Worm (Caenorhabditis elegans) whole organism, young adult: Measurements from ENCODE around the gene T06E6.15.
"Not testable (repeated sequence)": the region's sequence is repeated elsewhere in the genome, so short reads cannot be mapped to it uniquely, and the experiment has no call there.

Source experiments
- B0019.2 ChIP-seq: fragments of 200-800 bp; sonication (Bioruptor generic); conservative IDR thresholded peaks from 2 replicates; pipeline ENCODE4 v1.3.6; 2022; ENCODE audit warnings: missing genetic modification reagents, missing genetic modification characterization, missing compliant biosample characterization
- B0261.1 ChIP-seq: sonication (generic microtip); optimal IDR thresholded peaks from 2 replicates; lab custom pipeline; 2016; ENCODE audit warnings: mild to moderate bottlenecking, missing genetic modification characterization, moderate library complexity, missing compliant biosample characterization
- F10E7.11 ChIP-seq: sonication (generic microtip); optimal IDR thresholded peaks from 2 replicates; lab custom pipeline; 2017; ENCODE audit warnings: mild to moderate bottlenecking, missing genetic modification characterization, moderate library complexity, missing compliant biosample characterization
- F22D6.2 ChIP-seq: sonication (generic microtip); optimal IDR thresholded peaks from 2 replicates; lab custom pipeline; 2016; ENCODE audit warnings: mild to moderate bottlenecking, missing genetic modification characterization, missing compliant biosample characterization
- F52B5.7 ChIP-seq: sonication (generic microtip); optimal IDR thresholded peaks from 2 replicates; lab custom pipeline; 2016; ENCODE audit warnings: mild to moderate bottlenecking, missing genetic modification characterization, missing compliant biosample characterization
- F55B11.4 ChIP-seq: sonication (generic microtip); optimal IDR thresholded peaks from 2 replicates; lab custom pipeline; 2016; ENCODE audit warnings: missing compliant biosample characterization, missing genetic modification characterization, borderline replicate concordance; ENCODE audit not compliant: insufficient read depth
- K12H6.12 ChIP-seq: fragments of 200-800 bp; sonication (Bioruptor generic); optimal IDR thresholded peaks from 2 replicates; lab custom pipeline; 2018; ENCODE audit warnings: mild to moderate bottlenecking, missing genetic modification characterization, missing compliant biosample characterization
- Y56A3A.18 ChIP-seq: fragments of 200-800 bp; sonication (Bioruptor generic); IDR thresholded peaks from 2 replicates; pipeline ENCODE4 v1.3.6; 2022; ENCODE audit warnings: missing genetic modification reagents, missing genetic modification characterization, missing compliant biosample characterization
- Y67H2A.10 ChIP-seq: fragments of 200-800 bp; sonication (Bioruptor generic); conservative IDR thresholded peaks from 2 replicates; pipeline ENCODE4 v1.3.6; 2022; ENCODE audit warnings: missing genetic modification reagents, missing genetic modification characterization, missing compliant biosample characterization
- akir-1 ChIP-seq: fragments of 200-800 bp; sonication (Bioruptor generic); optimal IDR thresholded peaks from 2 replicates; lab custom pipeline; 2018; ENCODE audit warnings: mild to moderate bottlenecking, missing genetic modification characterization, moderate library complexity, missing compliant biosample characterization
- ama-1 ChIP-seq, 3 experiments: fragments of 150-350 bp in 1 of 3; sonication (generic microtip) in 2 of 3; optimal IDR thresholded peaks; 2 replicates each; lab custom pipeline; 2014 to 2018; ENCODE audit warnings: missing biosample characterization in 2 of 3, missing genetic modification characterization in 2 of 3, missing genetic modification reagents in 2 of 3
- bed-2 ChIP-seq: fragments of 200-800 bp; sonication (Bioruptor generic); IDR thresholded peaks from 2 replicates; pipeline ENCODE4 v1.3.6; 2022; ENCODE audit warnings: missing genetic modification reagents, missing genetic modification characterization, missing compliant biosample characterization
- cebp-1 ChIP-seq, 2 experiments: fragments of 200-800 bp in 1 of 2; sonication (Bioruptor generic) in 1 of 2; sonication (generic microtip) in 1 of 2; IDR thresholded peaks in 1 of 2; optimal IDR thresholded peaks in 1 of 2; 2 replicates each; pipeline versions ENCODE4 v1.3.6 to Lab custom; 2017 to 2022; ENCODE audit warnings: missing compliant biosample characterization in 2 of 2, missing genetic modification characterization in 2 of 2, mild to moderate bottlenecking in 1 of 2, missing genetic modification reagents in 1 of 2, moderate library complexity in 1 of 2
- chd-7 ChIP-seq: sonication (generic microtip); optimal IDR thresholded peaks from 2 replicates; lab custom pipeline; 2016; ENCODE audit warnings: mild to moderate bottlenecking, missing genetic modification characterization, moderate library complexity, missing compliant biosample characterization
- egrh-3 ChIP-seq: fragments of 200-800 bp; sonication (Bioruptor generic); IDR thresholded peaks from 2 replicates; pipeline ENCODE4 v1.3.6; 2022; ENCODE audit warnings: missing genetic modification reagents, missing genetic modification characterization, missing compliant biosample characterization
- fkh-3 ChIP-seq: sonication (generic microtip); optimal IDR thresholded peaks from 2 replicates; lab custom pipeline; 2016; ENCODE audit warnings: mild to moderate bottlenecking, missing genetic modification characterization, missing compliant biosample characterization
- hlh-26 ChIP-seq: fragments of 200-800 bp; sonication (Bioruptor generic); conservative IDR thresholded peaks from 2 replicates; pipeline ENCODE4 v1.3.6; 2022; ENCODE audit warnings: missing genetic modification reagents, missing genetic modification characterization, missing compliant biosample characterization
- hmg-1.2 ChIP-seq: fragments of 200-800 bp; sonication (Bioruptor generic); IDR thresholded peaks from 2 replicates; pipeline ENCODE4 v1.3.6; 2022; ENCODE audit warnings: missing genetic modification reagents, missing genetic modification characterization, missing compliant biosample characterization
- lin-26 ChIP-seq: fragments of 200-800 bp; sonication (Bioruptor generic); IDR thresholded peaks from 2 replicates; pipeline ENCODE4 v1.3.6; 2022; ENCODE audit warnings: missing genetic modification reagents, missing genetic modification characterization, missing compliant biosample characterization
- lin-40 ChIP-seq: sonication (generic microtip); optimal IDR thresholded peaks from 2 replicates; lab custom pipeline; 2016; ENCODE audit warnings: missing genetic modification characterization, mild to moderate bottlenecking, missing compliant biosample characterization, missing genotype, missing genetic modification reagents
- lin-54 ChIP-seq: fragments of 200-800 bp; sonication (Bioruptor generic); optimal IDR thresholded peaks from 2 replicates; lab custom pipeline; 2018; ENCODE audit warnings: mild to moderate bottlenecking, missing genetic modification characterization, missing compliant biosample characterization
- lsl-1 ChIP-seq: fragments of 200-800 bp; sonication (Bioruptor generic); optimal IDR thresholded peaks from 2 replicates; lab custom pipeline; 2018; ENCODE audit warnings: mild to moderate bottlenecking, missing genetic modification characterization, moderate library complexity, missing compliant biosample characterization
- lsy-27 ChIP-seq: sonication (generic microtip); optimal IDR thresholded peaks from 2 replicates; lab custom pipeline; 2017; ENCODE audit warnings: missing genetic modification characterization, mild to moderate bottlenecking, missing compliant biosample characterization, antibody characterized with exemption, missing genotype, borderline replicate concordance; ENCODE audit not compliant: insufficient read depth
- madf-3 ChIP-seq: fragments of 200-800 bp; sonication (Bioruptor generic); IDR thresholded peaks from 2 replicates; pipeline ENCODE4 v1.3.6; 2022; ENCODE audit warnings: missing genetic modification reagents, missing genetic modification characterization, missing compliant biosample characterization
- madf-6 ChIP-seq: fragments of 200-800 bp; sonication (Bioruptor generic); IDR thresholded peaks from 2 replicates; pipeline ENCODE4 v1.3.6; 2022; ENCODE audit warnings: missing genetic modification reagents, missing genetic modification characterization, missing compliant biosample characterization
- mcd-1 ChIP-seq: fragments of 200-800 bp; sonication (Bioruptor generic); IDR thresholded peaks from 2 replicates; pipeline ENCODE4 v1.3.6; 2022; ENCODE audit warnings: missing genetic modification reagents, missing genetic modification characterization, missing compliant biosample characterization
- mxl-1 ChIP-seq: sonication (generic microtip); optimal IDR thresholded peaks from 2 replicates; lab custom pipeline; 2016; ENCODE audit warnings: missing genetic modification characterization, missing compliant biosample characterization
- nfya-2 ChIP-seq: fragments of 200-800 bp; sonication (Bioruptor generic); IDR thresholded peaks from 2 replicates; pipeline ENCODE4 v1.3.6; 2022; ENCODE audit warnings: missing genetic modification reagents, missing genetic modification characterization, missing compliant biosample characterization
- nhr-120 ChIP-seq: fragments of 200-800 bp; sonication (Bioruptor generic); IDR thresholded peaks from 2 replicates; pipeline ENCODE4 v1.3.6; 2022; ENCODE audit warnings: missing genetic modification characterization, missing compliant biosample characterization
- nhr-80 ChIP-seq: sonication (generic microtip); optimal IDR thresholded peaks from 2 replicates; lab custom pipeline; 2016; ENCODE audit warnings: missing genetic modification characterization, missing compliant biosample characterization
- rcor-1 ChIP-seq: fragments of 200-800 bp; sonication (Bioruptor generic); IDR thresholded peaks from 2 replicates; pipeline ENCODE4 v1.3.6; 2022; ENCODE audit warnings: missing genetic modification reagents, missing genetic modification characterization, missing compliant biosample characterization
- rpc-1 ChIP-seq, 2 experiments: fragments of 150-350 bp in 1 of 2; sonication (generic microtip) in 1 of 2; optimal IDR thresholded peaks; 2 replicates each; lab custom pipeline; 2014 to 2018; ENCODE audit warnings: missing biosample characterization in 1 of 2, missing genetic modification characterization in 1 of 2, missing genetic modification reagents in 1 of 2, missing genotype in 1 of 2
- sea-2 ChIP-seq: fragments of 200-800 bp; sonication (Bioruptor generic); IDR thresholded peaks from 2 replicates; pipeline ENCODE4 v1.3.6; 2022; ENCODE audit warnings: missing genetic modification characterization, missing compliant biosample characterization
- snpc-1.1 ChIP-seq: sonication (generic microtip); optimal IDR thresholded peaks from 2 replicates; lab custom pipeline; 2017; ENCODE audit warnings: missing genetic modification characterization, mild to moderate bottlenecking, missing compliant biosample characterization, antibody characterized with exemption, moderate library complexity, missing genotype, missing genetic modification reagents; ENCODE audit not compliant: insufficient read depth
- snpc-1.3 ChIP-seq: sonication (generic microtip); optimal IDR thresholded peaks from 2 replicates; lab custom pipeline; 2017; ENCODE audit warnings: missing genetic modification characterization, mild to moderate bottlenecking, missing compliant biosample characterization, antibody characterized with exemption, moderate library complexity, missing genotype, missing genetic modification reagents; ENCODE audit not compliant: insufficient read depth
- sptf-2 ChIP-seq: fragments of 200-800 bp; sonication (Bioruptor generic); optimal IDR thresholded peaks from 2 replicates; lab custom pipeline; 2018; ENCODE audit warnings: mild to moderate bottlenecking, missing genetic modification characterization, missing compliant biosample characterization
- tbp1 ChIP-seq: fragments of 200-800 bp; sonication (Bioruptor generic); optimal IDR thresholded peaks from 2 replicates; lab custom pipeline; 2018; ENCODE audit warnings: mild to moderate bottlenecking, missing genetic modification characterization, missing compliant biosample characterization
- zfh-2 ChIP-seq: fragments of 200-800 bp; sonication (Bioruptor generic); conservative IDR thresholded peaks from 2 replicates; pipeline ENCODE4 v1.3.6; 2022; ENCODE audit warnings: missing genetic modification reagents, missing genetic modification characterization, missing compliant biosample characterization
- ztf-18 ChIP-seq: sonication (generic microtip); optimal IDR thresholded peaks from 2 replicates; lab custom pipeline; 2016; ENCODE audit warnings: missing genotype, mild to moderate bottlenecking, missing genetic modification characterization, missing compliant biosample characterization

The T06E6.15 gene

DNA sequence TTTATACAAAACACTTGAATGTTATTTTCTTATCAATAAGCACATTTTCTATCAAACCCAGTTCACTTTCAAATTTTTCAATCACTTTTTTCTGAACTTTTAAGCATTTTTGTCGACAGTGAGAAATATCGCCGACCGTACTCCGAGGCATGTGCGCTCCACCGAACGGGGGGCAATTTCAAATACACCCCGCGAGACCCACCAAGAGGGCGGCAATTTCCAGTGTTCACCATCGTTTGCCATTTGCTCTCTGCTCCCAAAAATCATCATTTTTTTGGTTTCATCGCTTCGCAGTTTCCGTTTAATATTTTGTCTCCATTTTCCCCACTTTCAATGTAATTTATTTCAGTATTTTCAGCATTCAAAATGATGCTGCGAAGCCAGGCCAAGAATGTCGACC is 4.2 kb downstream of the T06E6.15 start, which contains the start of gene cyb-3 (continued):
- peak; percentile 18 for TF ChIP-seq B0261.1 (tag; lab: Kevin White, UChicago)

ce11 chrV:15394906-15395305 is 4.7 kb downstream of the T06E6.15 start, which contains the start of gene T06E6.1:
Gene T06E6.1 (minus strand): TSS chrV:15394961.
- TF ChIP-seq lin-54 (peak; percentile 10), rcor-1 (GFP tag; lab: Robert Waterston, UW) (no peak), lin-40 (no peak), mxl-1 (no peak), bed-2 (no peak), nhr-80 (no peak), Y67H2A.10 (GFP tag; lab: Robert Waterston, UW) (no peak), akir-1 (GFP tag; lab: Kevin White, UChicago) (no peak)

DNA sequence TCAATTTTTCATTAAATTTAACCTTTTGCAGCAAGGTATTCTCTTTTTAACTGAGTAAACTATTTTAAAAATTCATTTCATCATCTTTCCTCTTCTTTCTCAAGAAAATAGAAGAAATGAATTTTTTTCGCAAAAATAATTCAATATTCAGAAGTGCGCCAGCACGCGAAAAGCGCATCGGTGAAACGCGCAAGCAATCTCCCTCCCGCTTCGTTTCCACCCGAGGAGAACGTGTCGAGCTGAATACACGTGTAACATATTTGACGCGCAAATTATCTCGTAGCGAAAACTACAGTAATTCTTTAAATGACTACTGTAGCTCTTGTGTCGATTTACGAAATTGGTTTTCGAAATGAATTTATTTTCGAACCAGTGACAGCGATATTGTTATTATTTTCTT is 7.5 kb downstream of the T06E6.15 start:
- peak; percentile 62 for TF ChIP-seq lsl-1 (GFP tag; lab: Kevin White, UChicago)
- no peak for TF ChIP-seq akir-1 (GFP tag; lab: Kevin White, UChicago)
- TF ChIP-seq ztf-18 = peak; percentile 73
- no peak for TF ChIP-seq zfh-2 (GFP tag; lab: Robert Waterston, UW)
- TF ChIP-seq mcd-1 (GFP tag; lab: Robert Waterston, UW) = peak; percentile 45; the same call in 1 of the 2 replicates
- no peak for TF ChIP-seq nfya-2 (GFP tag; lab: Robert Waterston, UW)
- no peak for TF ChIP-seq ama-1 (optimal IDR thresholded peaks at IDR 0.05; lab: Kevin White, UChicago)
- TF ChIP-seq ama-1 (GFP tag; optimal IDR thresholded peaks at IDR 0.05; lab: Kevin White, UChicago) = no peak
- TF ChIP-seq madf-6 (GFP tag; lab: Robert Waterston, UW) = peak; percentile 11; the same call in 1 of the 2 replicates
- TF ChIP-seq sptf-2 (GFP tag; lab: Kevin White, UChicago) = no peak
- no peak for TF ChIP-seq F10E7.11 (tag; lab: Kevin White, UChicago)
- no peak for TF ChIP-seq fkh-3 (tag; lab: Kevin White, UChicago)
- 0 out of 2 replicates have a peak, but pooled peaks have one; percentile 12 for TF ChIP-seq hmg-1.2 (GFP tag; lab: Robert Waterston, UW)

DNA sequence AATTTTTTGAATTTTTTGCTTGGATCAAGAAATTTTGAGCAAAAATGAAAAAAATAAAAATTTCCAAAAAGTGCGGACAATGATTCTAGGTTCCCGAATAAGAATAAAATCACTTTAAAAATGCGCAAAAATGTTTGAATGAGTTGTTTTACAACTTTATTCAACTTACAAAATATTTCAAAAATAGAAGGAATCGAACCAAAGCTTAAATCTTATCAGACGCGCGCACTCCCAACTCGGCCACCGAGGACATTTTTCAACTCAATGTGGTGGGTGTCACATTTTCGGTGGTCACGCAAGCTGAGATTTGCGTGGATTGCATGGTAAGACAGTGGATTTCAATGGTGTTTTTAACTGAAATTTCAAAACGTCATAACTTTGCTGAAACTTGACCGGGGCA is 9.0 kb downstream of the T06E6.15 start:
- not testable (repeated sequence) for TF ChIP-seq rpc-1 (optimal IDR thresholded peaks at IDR 0.05; lab: Kevin White, UChicago)
- TF ChIP-seq rpc-1 (tag; optimal IDR thresholded peaks at IDR 0.05; lab: Kevin White, UChicago) (peak; percentile 42), B0261.1 (tag; lab: Kevin White, UChicago) (peak; percentile 50), tbp1 (peak; percentile 76)

DNA sequence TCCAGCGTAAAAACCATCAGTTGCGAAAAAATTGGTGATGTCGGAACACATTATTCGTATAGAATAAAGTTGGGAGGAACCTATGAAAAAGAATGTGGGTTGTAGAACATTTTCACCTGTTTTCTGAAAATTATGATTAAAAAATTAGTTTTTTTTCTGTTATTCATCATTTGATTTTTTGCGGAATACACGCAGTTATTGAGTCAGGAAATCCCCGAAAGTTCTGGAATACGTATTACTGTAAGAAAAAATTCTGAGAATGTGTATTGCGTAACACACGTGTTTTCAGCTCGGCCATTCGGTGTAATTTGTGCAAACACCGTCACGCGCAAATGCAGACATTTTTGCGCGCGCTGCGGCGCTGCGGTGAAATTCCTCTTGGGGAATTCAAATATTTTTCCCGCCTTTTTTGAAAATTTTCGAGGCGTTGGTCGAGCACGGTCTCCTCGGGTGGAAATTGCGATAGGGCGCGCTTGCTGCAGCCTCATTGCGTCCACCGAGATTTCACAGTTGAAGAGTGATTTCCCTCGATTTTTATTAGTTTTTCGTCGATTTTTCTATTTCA is 10.7 kb downstream of the T06E6.15 start, which contains the start of gene srh-170:
srh-170 (minus strand) TSS at position 51 of the 565 bp plus-strand sequence.
- TF ChIP-seq hlh-26 (GFP tag; lab: Robert Waterston, UW) (no peak), snpc-1.3 (no peak), chd-7 (no peak), Y67H2A.10 (GFP tag; lab: Robert Waterston, UW) (no peak), madf-3 (GFP tag; lab: Robert Waterston, UW) (no peak), Y56A3A.18 (GFP tag; lab: Robert Waterston, UW) (no peak), lin-26 (GFP tag; lab: Robert Waterston, UW) (no peak), nhr-120 (GFP tag; lab: Robert Waterston, UW) (no peak), cebp-1 (GFP tag; IDR thresholded peaks at IDR 0.05; lab: Robert Waterston, UW) (no peak), cebp-1 (tag; optimal IDR thresholded peaks at IDR 0.05; lab: Kevin White, UChicago) (no peak), egrh-3 (GFP tag; lab: Robert Waterston, UW) (no peak), F22D6.2 (tag; lab: Kevin White, UChicago) (no peak), F55B11.4 (tag; lab: Kevin White, UChicago) (no peak), sea-2 (no peak), lsy-27 (tag; lab: Kevin White, UChicago) (no peak), rpc-1 (optimal IDR thresholded peaks at IDR 0.05; lab: Kevin White, UChicago) (no peak), rpc-1 (tag; optimal IDR thresholded peaks at IDR 0.05; lab: Kevin White, UChicago) (no peak), F52B5.7 (tag; lab: Kevin White, UChicago) (no peak), snpc-1.1 (no peak), K12H6.12 (no peak), B0019.2 (GFP tag; lab: Robert Waterston, UW) (no peak)
